Worm (Caenorhabditis elegans) whole organism, L4 larva: ENCODE data around the gene R11E3.19.

Source experiments
- aly-2 ChIP-seq: sonication (generic microtip); optimal IDR thresholded peaks from 2 replicates; lab custom pipeline; 2018; ENCODE audit warnings: missing biosample characterization, missing genetic modification characterization
- pha-4 ChIP-seq, 2 experiments: fragments of 150-350 bp in 1 of 2; fragments of 200-800 bp in 1 of 2; sonication (Bioruptor generic) in 1 of 2; IDR thresholded peaks in 1 of 2; optimal IDR thresholded peaks in 1 of 2; 2 replicates each; pipeline versions ENCODE4 v1.3.6 to Lab custom; 2014 to 2022; ENCODE audit warnings: missing genetic modification characterization in 2 of 2, missing genetic modification reagents in 2 of 2, missing biosample characterization in 1 of 2, missing compliant biosample characterization in 1 of 2

ce11 chrIV:4814185-4814584 is 38.3 kb upstream of the R11E3.19 start, which contains the start of gene srw-94:
- TF ChIP-seq aly-2 (tag; lab: Kevin White, UChicago) (no peak), pha-4 (GFP tag; IDR thresholded peaks at IDR 0.05; lab: Robert Waterston, UW) (no peak), pha-4 (tag; optimal IDR thresholded peaks at IDR 0.05; lab: Kevin White, UChicago) (no peak)
